Worm (Caenorhabditis elegans) whole organism, L4 larva: Measurements from ENCODE around the gene B0334.13.
"Not testable (repeated sequence)": the region's sequence is repeated elsewhere in the genome, so short reads cannot be mapped to it uniquely, and the experiment has no call there.

Experiments used
- daf-12 ChIP-seq: fragments of 150-350 bp; optimal IDR thresholded peaks from 2 replicates; lab custom pipeline; 2014; ENCODE audit warnings: missing biosample characterization, missing genetic modification reagents, missing genetic modification characterization
- mdl-1 ChIP-seq, 2 experiments: fragments of 150-350 bp in 1 of 2; sonication (generic microtip) in 1 of 2; optimal IDR thresholded peaks; 2 replicates each; lab custom pipeline; 2014 to 2017; ENCODE audit warnings: missing biosample characterization in 2 of 2, missing genetic modification characterization in 2 of 2
- mep-1 ChIP-seq: fragments of 150-350 bp; sonication (generic microtip); optimal IDR thresholded peaks from 3 replicates; lab custom pipeline; 2014; ENCODE audit warnings: missing biosample characterization, missing genetic modification characterization
- nhr-237 ChIP-seq: sonication (generic microtip); optimal IDR thresholded peaks from 2 replicates; lab custom pipeline; 2017; ENCODE audit warnings: missing biosample characterization, missing genetic modification characterization
- rbr-2 ChIP-seq: sonication (generic microtip); optimal IDR thresholded peaks from 2 replicates; lab custom pipeline; 2016; ENCODE audit warnings: missing genotype, missing genetic modification characterization, missing compliant biosample characterization
- zag-1 ChIP-seq: fragments of 150-350 bp; optimal IDR thresholded peaks from 2 replicates; lab custom pipeline; 2014; ENCODE audit warnings: missing biosample characterization, missing genetic modification characterization

DNA sequence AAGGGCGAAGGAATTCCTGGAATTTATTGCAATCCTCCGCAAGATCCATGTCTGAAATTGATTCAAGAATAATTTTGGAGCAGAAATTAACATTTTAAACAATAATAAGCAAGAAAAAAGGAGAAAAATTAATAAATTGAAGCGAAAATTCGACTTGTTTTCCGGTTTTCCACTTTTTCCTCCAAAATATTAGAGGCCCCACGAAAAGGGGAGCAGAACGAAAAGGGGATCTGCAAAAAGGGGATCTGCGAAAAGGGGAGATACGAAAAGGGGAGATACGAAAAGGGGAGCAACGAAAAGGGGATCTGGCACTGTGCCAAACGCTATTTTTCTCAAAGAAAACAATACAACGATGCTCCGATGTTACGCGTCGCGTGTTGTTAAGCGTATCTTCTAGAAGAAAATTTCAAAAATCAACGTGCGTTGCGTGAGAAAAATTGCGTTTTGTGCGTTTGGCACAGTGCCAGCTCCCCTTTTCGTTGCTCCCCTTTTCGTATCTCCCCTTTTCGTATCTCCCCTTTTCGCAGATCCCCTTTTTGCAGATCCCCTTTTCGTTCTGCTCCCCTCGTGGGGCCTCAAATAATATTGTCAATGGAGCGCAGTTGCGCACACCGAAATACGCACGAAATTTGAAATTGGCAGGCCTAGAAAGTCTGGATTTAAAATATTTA is 46.5 kb downstream of the B0334.13 start, which contains the start of gene Y62F5A.12:
- peak; percentile 89 for TF ChIP-seq rbr-2 (tag; lab: Kevin White, UChicago)
- peak; percentile 32 to 38 for TF ChIP-seq mdl-1 (tag; optimal IDR thresholded peaks at IDR 0.05; lab: Kevin White, UChicago)
- not testable (repeated sequence) for TF ChIP-seq daf-12; nhr-237; zag-1 (tag; lab: Kevin White, UChicago)
- TF ChIP-seq mep-1 (tag; lab: Kevin White, UChicago), result peak; percentile 85
